Worm (Caenorhabditis elegans) whole organism, late embryonic: ENCODE measurements around the gene mek-1.

ENCODE experiments used
- C38D4.7 ChIP-seq: fragments of 200-800 bp; sonication (Bioruptor generic); optimal IDR thresholded peaks from 2 replicates; lab custom pipeline; 2018; ENCODE audit warnings: mild to moderate bottlenecking, missing genetic modification characterization, moderate library complexity, missing compliant biosample characterization
- K09A11.1 ChIP-seq: sonication (generic microtip); optimal IDR thresholded peaks from 2 replicates; lab custom pipeline; 2017; ENCODE audit warnings: antibody characterized with exemption, mild to moderate bottlenecking, missing genetic modification characterization, missing compliant biosample characterization; ENCODE audit not compliant: insufficient read depth
- Y22D7AL.16 ChIP-seq: sonication (generic microtip); optimal IDR thresholded peaks from 2 replicates; lab custom pipeline; 2016; ENCODE audit warnings: missing genetic modification characterization, missing compliant biosample characterization
- ama-1 ChIP-seq: fragments of 150-350 bp; optimal IDR thresholded peaks from 2 replicates; lab custom pipeline; 2014
- ceh-14 ChIP-seq: sonication (generic microtip); optimal IDR thresholded peaks from 2 replicates; lab custom pipeline; 2016; ENCODE audit warnings: missing genotype, missing genetic modification characterization, missing compliant biosample characterization
- ceh-19 ChIP-seq: fragments of 200-800 bp; sonication (Bioruptor generic); optimal IDR thresholded peaks from 2 replicates; lab custom pipeline; 2018; ENCODE audit warnings: mild to moderate bottlenecking, missing genetic modification characterization, missing compliant biosample characterization
- ceh-2 ChIP-seq: sonication (generic microtip); optimal IDR thresholded peaks from 2 replicates; lab custom pipeline; 2016; ENCODE audit warnings: missing genotype, missing genetic modification characterization, missing compliant biosample characterization
- ceh-24 ChIP-seq: sonication (generic microtip); optimal IDR thresholded peaks from 2 replicates; lab custom pipeline; 2016; ENCODE audit warnings: mild to moderate bottlenecking, missing genetic modification characterization, missing compliant biosample characterization
- ceh-30 ChIP-seq: fragments of 150-350 bp; optimal IDR thresholded peaks from 2 replicates; lab custom pipeline; 2014; ENCODE audit warnings: missing biosample characterization, missing genetic modification characterization
- ceh-31 ChIP-seq: sonication (generic microtip); optimal IDR thresholded peaks from 2 replicates; lab custom pipeline; 2016; ENCODE audit warnings: missing genetic modification characterization, missing compliant biosample characterization
- ceh-45 ChIP-seq: fragments of 200-800 bp; sonication (Bioruptor generic); IDR thresholded peaks from 2 replicates; pipeline ENCODE4 v1.3.6; 2022; ENCODE audit warnings: missing genetic modification reagents, missing genetic modification characterization, missing compliant biosample characterization
- ceh-6 ChIP-seq: fragments of 200-800 bp; sonication (Bioruptor generic); optimal IDR thresholded peaks from 2 replicates; lab custom pipeline; 2018; ENCODE audit warnings: mild to moderate bottlenecking, missing genetic modification characterization, missing compliant biosample characterization
- ceh-9 ChIP-seq: sonication (generic microtip); optimal IDR thresholded peaks from 2 replicates; lab custom pipeline; 2016; ENCODE audit warnings: mild to moderate bottlenecking, missing genetic modification characterization, inconsistent platforms, missing compliant biosample characterization
- dve-1 ChIP-seq: sonication (generic microtip); optimal IDR thresholded peaks from 2 replicates; lab custom pipeline; 2017; ENCODE audit warnings: antibody characterized with exemption, mild to moderate bottlenecking, missing genetic modification characterization, missing compliant biosample characterization
- elt-2 ChIP-seq: sonication (generic microtip); optimal IDR thresholded peaks from 2 replicates; lab custom pipeline; 2016; ENCODE audit warnings: missing genetic modification reagents, missing genetic modification characterization, missing compliant biosample characterization
- elt-4 ChIP-seq: sonication (generic microtip); optimal IDR thresholded peaks from 2 replicates; lab custom pipeline; 2016; ENCODE audit warnings: missing genetic modification characterization, missing compliant biosample characterization
- ets-4 ChIP-seq: sonication (generic microtip); optimal IDR thresholded peaks from 2 replicates; lab custom pipeline; 2016; ENCODE audit warnings: missing genetic modification characterization, missing compliant biosample characterization
- eyg-1 ChIP-seq: sonication (generic microtip); optimal IDR thresholded peaks from 2 replicates; lab custom pipeline; 2016; ENCODE audit warnings: missing genotype, missing genetic modification characterization, missing compliant biosample characterization
- fkh-10 ChIP-seq: fragments of 150-350 bp; optimal IDR thresholded peaks from 2 replicates; lab custom pipeline; 2014; ENCODE audit warnings: missing biosample characterization, missing genetic modification reagents, missing genetic modification characterization
- fkh-6 ChIP-seq: sonication (generic microtip); optimal IDR thresholded peaks from 2 replicates; lab custom pipeline; 2016; ENCODE audit warnings: missing genetic modification characterization, missing compliant biosample characterization
- gmeb-2 ChIP-seq: sonication (generic microtip); optimal IDR thresholded peaks from 2 replicates; lab custom pipeline; 2016; ENCODE audit warnings: missing genetic modification characterization, inconsistent platforms, missing compliant biosample characterization
- hlh-13 ChIP-seq: fragments of 200-800 bp; sonication (Bioruptor generic); optimal IDR thresholded peaks from 2 replicates; lab custom pipeline; 2018; ENCODE audit warnings: mild to moderate bottlenecking, missing genetic modification characterization, missing compliant biosample characterization
- hlh-15 ChIP-seq: sonication (generic microtip); optimal IDR thresholded peaks from 2 replicates; lab custom pipeline; 2016; ENCODE audit warnings: missing genetic modification characterization, missing compliant biosample characterization
- hlh-30 ChIP-seq: sonication (generic microtip); optimal IDR thresholded peaks from 2 replicates; lab custom pipeline; 2017; ENCODE audit warnings: antibody characterized with exemption, missing genetic modification characterization, missing compliant biosample characterization; ENCODE audit not compliant: insufficient read depth
- lin-11 ChIP-seq: fragments of 200-800 bp; sonication (Bioruptor generic); optimal IDR thresholded peaks from 2 replicates; lab custom pipeline; 2018; ENCODE audit warnings: mild to moderate bottlenecking, missing genetic modification characterization, missing compliant biosample characterization
- nfya-1 ChIP-seq: sonication (generic microtip); optimal IDR thresholded peaks from 2 replicates; lab custom pipeline; 2017; ENCODE audit warnings: missing genetic modification characterization, mild to moderate bottlenecking, missing compliant biosample characterization, antibody characterized with exemption, moderate library complexity
- nhr-11 ChIP-seq: fragments of 150-350 bp; optimal IDR thresholded peaks from 2 replicates; lab custom pipeline; 2014; ENCODE audit warnings: missing biosample characterization, missing genetic modification characterization
- nhr-232 ChIP-seq: sonication (generic microtip); optimal IDR thresholded peaks from 2 replicates; lab custom pipeline; 2016; ENCODE audit warnings: missing genetic modification characterization, missing compliant biosample characterization
- odd-2 ChIP-seq: sonication (generic microtip); optimal IDR thresholded peaks from 2 replicates; lab custom pipeline; 2017; ENCODE audit warnings: antibody characterized with exemption, mild to moderate bottlenecking, missing genetic modification characterization, missing compliant biosample characterization
- pha-2 ChIP-seq: sonication (generic microtip); optimal IDR thresholded peaks from 2 replicates; lab custom pipeline; 2017; ENCODE audit warnings: mild to moderate bottlenecking, missing genetic modification characterization, missing compliant biosample characterization
- pha-4 ChIP-seq: fragments of 150-350 bp; optimal IDR thresholded peaks from 2 replicates; lab custom pipeline; 2018; ENCODE audit warnings: missing biosample characterization, missing genetic modification reagents, missing genetic modification characterization
- pqm-1 ChIP-seq: sonication (generic microtip); optimal IDR thresholded peaks from 2 replicates; lab custom pipeline; 2016; ENCODE audit warnings: missing genetic modification characterization, missing compliant biosample characterization
- rnt-1 ChIP-seq: sonication (generic microtip); optimal IDR thresholded peaks from 2 replicates; lab custom pipeline; 2016; ENCODE audit warnings: missing genetic modification characterization, missing compliant biosample characterization
- sox-4 ChIP-seq: sonication (generic microtip); optimal IDR thresholded peaks from 2 replicates; lab custom pipeline; 2017; ENCODE audit warnings: mild to moderate bottlenecking, missing genetic modification characterization, inconsistent platforms, missing compliant biosample characterization
- syd-9 ChIP-seq: sonication (generic microtip); optimal IDR thresholded peaks from 2 replicates; lab custom pipeline; 2016; ENCODE audit warnings: mild to moderate bottlenecking, missing genetic modification characterization, moderate library complexity, missing compliant biosample characterization
- tbx-2 ChIP-seq: sonication (generic microtip); optimal IDR thresholded peaks from 2 replicates; lab custom pipeline; 2016; ENCODE audit warnings: missing genetic modification characterization, missing compliant biosample characterization
- unc-42 ChIP-seq: sonication (generic microtip); optimal IDR thresholded peaks from 2 replicates; lab custom pipeline; 2016; ENCODE audit warnings: missing genotype, missing genetic modification characterization, missing compliant biosample characterization
- zip-5 ChIP-seq: sonication (generic microtip); optimal IDR thresholded peaks from 2 replicates; lab custom pipeline; 2016; ENCODE audit warnings: missing genetic modification characterization, missing compliant biosample characterization

Gene mek-1

ce11 chrX:7478948-7479347, at the start of gene mek-1:
Gene mek-1 (plus strand): TSS chrX:7479248.
- TF ChIP-seq lin-11 (tag; lab: Kevin White, UChicago), result no peak
- no peak for TF ChIP-seq rnt-1 (tag; lab: Kevin White, UChicago)
- TF ChIP-seq pha-4 (tag; lab: Kevin White, UChicago), result no peak
- TF ChIP-seq sox-4, result no peak
- TF ChIP-seq hlh-30 (tag; lab: Kevin White, UChicago), result no peak
- TF ChIP-seq nhr-11 (tag; lab: Kevin White, UChicago), result no peak
- no peak for TF ChIP-seq ceh-14 (tag; lab: Kevin White, UChicago)
- no peak for TF ChIP-seq pqm-1 (tag; lab: Kevin White, UChicago)
- no peak for TF ChIP-seq unc-42
- no peak for TF ChIP-seq elt-2
- no peak for TF ChIP-seq ceh-45 (GFP tag; lab: Robert Waterston, UW)
- no peak for TF ChIP-seq hlh-13 (GFP tag; lab: Kevin White, UChicago)
- no peak for TF ChIP-seq syd-9 (tag; lab: Kevin White, UChicago)
- TF ChIP-seq gmeb-2 (tag; lab: Kevin White, UChicago), result no peak
- TF ChIP-seq ceh-24, result no peak
- no peak for TF ChIP-seq fkh-10 (GFP tag; lab: Kevin White, UChicago)
- TF ChIP-seq K09A11.1, result no peak
- no peak for TF ChIP-seq nfya-1 (tag; lab: Kevin White, UChicago)
- TF ChIP-seq eyg-1 (tag; lab: Kevin White, UChicago), result no peak

- TF ChIP-seq ceh-2, result no peak
- TF ChIP-seq zip-5, result no peak
- no peak for TF ChIP-seq elt-4 (tag; lab: Kevin White, UChicago)
- no peak for TF ChIP-seq nhr-232 (tag; lab: Kevin White, UChicago)
- TF ChIP-seq ama-1 (lab: Kevin White, UChicago), result no peak
- TF ChIP-seq odd-2 (tag; lab: Kevin White, UChicago), result no peak
- no peak for TF ChIP-seq ceh-31 (tag; lab: Kevin White, UChicago)
- TF ChIP-seq ets-4, result no peak
- TF ChIP-seq ceh-30 (tag; lab: Kevin White, UChicago), result no peak
- TF ChIP-seq dve-1 (tag; lab: Kevin White, UChicago), result no peak
- no peak for TF ChIP-seq fkh-6 (tag; lab: Kevin White, UChicago)
- TF ChIP-seq elt-2, result no peak
Measured at ce11 chrX:7430483-7430882, 48.6 kb upstream of the mek-1 start.

ce11 chrX:7431165-7431564, 47.9 kb upstream of the mek-1 start, which contains the start of gene clc-2:
Gene clc-2 (plus strand): TSS chrX:7431465.
- no peak for TF ChIP-seq nhr-232 (tag; lab: Kevin White, UChicago)
- no peak for TF ChIP-seq ceh-6 (GFP tag; lab: Kevin White, UChicago)
- no peak for TF ChIP-seq tbx-2 (tag; lab: Kevin White, UChicago)
- no peak for TF ChIP-seq fkh-10 (GFP tag; lab: Kevin White, UChicago)
- TF ChIP-seq ceh-45 (GFP tag; lab: Robert Waterston, UW), result no peak
- TF ChIP-seq eyg-1 (tag; lab: Kevin White, UChicago), result no peak
- TF ChIP-seq elt-2, result no peak
- no peak for TF ChIP-seq gmeb-2 (tag; lab: Kevin White, UChicago)
- TF ChIP-seq pha-2 (tag; lab: Kevin White, UChicago), result no peak
- no peak for TF ChIP-seq pha-4 (tag; lab: Kevin White, UChicago)
- TF ChIP-seq Y22D7AL.16 (tag; lab: Kevin White, UChicago), result no peak
- TF ChIP-seq hlh-15, result no peak
- no peak for TF ChIP-seq syd-9 (tag; lab: Kevin White, UChicago)
- TF ChIP-seq ceh-19, result no peak
- TF ChIP-seq nhr-11 (tag; lab: Kevin White, UChicago), result no peak
- TF ChIP-seq ceh-30 (tag; lab: Kevin White, UChicago), result no peak
- no peak for TF ChIP-seq sox-4
- TF ChIP-seq, all 69 proteins: peak for 0

ce11 chrX:7433269-7433668, 45.8 kb upstream of the mek-1 start, which contains the start of gene clc-5:
Gene clc-5 (plus strand): TSS chrX:7433569.
- no peak for TF ChIP-seq C38D4.7 (GFP tag; lab: Kevin White, UChicago)
- no peak for TF ChIP-seq dve-1 (tag; lab: Kevin White, UChicago)
- no peak for TF ChIP-seq ama-1 (lab: Kevin White, UChicago)
- TF ChIP-seq ceh-9 (tag; lab: Kevin White, UChicago), result no peak
